Worm (Caenorhabditis elegans): ENCODE measurements around the gene C02F4.4.

- TF ChIP-seq flt-1 (GFP tag; IDR thresholded peaks at IDR 0.05) (no peak), ceh-13 (GFP tag; optimal IDR thresholded peaks at IDR 0.05) (no peak), pes-1 (GFP tag; IDR thresholded peaks at IDR 0.05) (no peak), ama-1 (optimal IDR thresholded peaks at IDR 0.05) (no peak), ceh-36 (tag; optimal IDR thresholded peaks at IDR 0.05) (no peak), scrt-1 (GFP tag; IDR thresholded peaks at IDR 0.05) (no peak), ets-7 (tag; optimal IDR thresholded peaks at IDR 0.05) (no peak)
Observed at ce11 chrIV:10515128-10515527, at the start of gene C02F4.4.

Measured in whole organism, early embryonic.